Worm (Caenorhabditis elegans) whole organism, L4 larva: ENCODE data around the gene srd-42.

ENCODE experiments used
- F26F4.8 ChIP-seq: fragments of 200-800 bp; sonication (Bioruptor generic); conservative IDR thresholded peaks from 2 replicates; pipeline ENCODE4 v1.3.6; 2022; ENCODE audit warnings: missing genetic modification characterization, missing compliant biosample characterization
- F44E2.7 ChIP-seq: fragments of 200-800 bp; sonication (Bioruptor generic); IDR thresholded peaks from 2 replicates; pipeline ENCODE4 v2.1.2; 2022; ENCODE audit warnings: missing genetic modification characterization, missing compliant biosample characterization
- F49E8.2 ChIP-seq: sonication (generic microtip); optimal IDR thresholded peaks from 2 replicates; lab custom pipeline; 2016; ENCODE audit warnings: missing compliant biosample characterization, mild to moderate bottlenecking, missing genetic modification characterization, borderline replicate concordance
- Y105C5A.15 ChIP-seq: fragments of 200-800 bp; sonication (Bioruptor generic); IDR thresholded peaks from 2 replicates; pipeline ENCODE4 v1.3.6; 2022; ENCODE audit warnings: missing genetic modification characterization, missing compliant biosample characterization
- Y75B8A.6 ChIP-seq: fragments of 200-800 bp; sonication (Bioruptor generic); IDR thresholded peaks from 2 replicates; pipeline ENCODE4 v1.3.6; 2022; ENCODE audit warnings: missing genetic modification reagents, missing genetic modification characterization, missing compliant biosample characterization
- ZK546.5 ChIP-seq, 2 experiments: sonication (generic microtip); optimal IDR thresholded peaks; 2 replicates each; lab custom pipeline; 2017; ENCODE audit warnings: missing biosample characterization in 2 of 2, missing genetic modification characterization in 2 of 2
- aha-1 ChIP-seq: fragments of 150-350 bp; peaks from one replicate; lab custom pipeline; 2014; ENCODE audit warnings: missing biosample characterization, missing genetic modification characterization
- ama-1 ChIP-seq: fragments of 150-350 bp; optimal IDR thresholded peaks from 2 replicates; lab custom pipeline; 2014; ENCODE audit warnings: inconsistent platforms, mixed read lengths
- ceh-20 ChIP-seq: fragments of 200-800 bp; sonication (Bioruptor generic); IDR thresholded peaks from 2 replicates; pipeline ENCODE4 v1.3.6; 2022; ENCODE audit warnings: missing genetic modification reagents, missing genetic modification characterization, missing compliant biosample characterization
- ceh-44 ChIP-seq: fragments of 200-800 bp; sonication (Bioruptor generic); IDR thresholded peaks from 2 replicates; pipeline ENCODE4 v1.3.6; 2022; ENCODE audit warnings: missing genetic modification reagents, missing genetic modification characterization, missing compliant biosample characterization
- cey-2 ChIP-seq: sonication (generic microtip); optimal IDR thresholded peaks from 3 replicates; lab custom pipeline; 2017; ENCODE audit warnings: missing genetic modification characterization, mild to moderate bottlenecking, missing compliant biosample characterization, antibody characterized with exemption, borderline replicate concordance; ENCODE audit not compliant: insufficient read depth
- dmd-8 ChIP-seq: fragments of 200-800 bp; sonication (Bioruptor generic); IDR thresholded peaks from 2 replicates; pipeline ENCODE4 v1.3.6; 2022; ENCODE audit warnings: missing genetic modification characterization, missing compliant biosample characterization
- dpl-1 ChIP-seq: fragments of 150-350 bp; optimal IDR thresholded peaks from 2 replicates; lab custom pipeline; 2014; ENCODE audit warnings: missing biosample characterization, missing genetic modification reagents, missing genetic modification characterization
- egl-27 ChIP-seq: sonication (generic microtip); optimal IDR thresholded peaks from 3 replicates; lab custom pipeline; 2017; ENCODE audit warnings: missing biosample characterization, missing genetic modification reagents, missing genetic modification characterization
- egl-43 ChIP-seq: fragments of 200-800 bp; sonication (Bioruptor generic); IDR thresholded peaks from 2 replicates; pipeline ENCODE4 v1.3.6; 2022; ENCODE audit warnings: missing genetic modification reagents, missing genetic modification characterization, missing compliant biosample characterization
- fos-1 ChIP-seq: fragments of 150-350 bp; optimal IDR thresholded peaks from 2 replicates; lab custom pipeline; 2014; ENCODE audit warnings: missing biosample characterization, missing genetic modification characterization
- hlh-30 ChIP-seq: sonication (generic microtip); optimal IDR thresholded peaks from 2 replicates; lab custom pipeline; 2017; ENCODE audit warnings: antibody characterized with exemption, mild to moderate bottlenecking, missing genetic modification characterization, missing compliant biosample characterization; ENCODE audit not compliant: insufficient read depth
- hmg-1.1 ChIP-seq: fragments of 200-800 bp; sonication (Bioruptor generic); IDR thresholded peaks from 2 replicates; pipeline ENCODE4 v1.3.6; 2022; ENCODE audit warnings: missing genetic modification reagents, missing genetic modification characterization, missing compliant biosample characterization
- lim-7 ChIP-seq: fragments of 200-800 bp; sonication (Bioruptor generic); IDR thresholded peaks from 2 replicates; pipeline ENCODE4 v1.3.6; 2022; ENCODE audit warnings: missing genetic modification characterization, missing compliant biosample characterization
- lin-1 ChIP-seq: fragments of 200-800 bp; sonication (Bioruptor generic); IDR thresholded peaks from 2 replicates; pipeline ENCODE4 v1.3.6; 2022; ENCODE audit warnings: missing genetic modification reagents, missing genetic modification characterization, missing compliant biosample characterization
- lin-15B ChIP-seq: fragments of 150-350 bp; sonication (generic microtip); optimal IDR thresholded peaks from 3 replicates; lab custom pipeline; 2014; ENCODE audit warnings: missing biosample characterization, missing genetic modification characterization
- lin-38 ChIP-seq: fragments of 200-800 bp; sonication (Bioruptor generic); IDR thresholded peaks from 2 replicates; pipeline ENCODE4 v1.3.6; 2022; ENCODE audit warnings: missing genetic modification reagents, missing genetic modification characterization, missing compliant biosample characterization
- lin-39 ChIP-seq: fragments of 150-350 bp; optimal IDR thresholded peaks from 2 replicates; lab custom pipeline; 2014; ENCODE audit warnings: missing biosample characterization, missing genetic modification reagents, missing genetic modification characterization
- lir-3 ChIP-seq: sonication (generic microtip); optimal IDR thresholded peaks from 2 replicates; lab custom pipeline; 2016; ENCODE audit warnings: mild to moderate bottlenecking, missing genetic modification characterization, missing compliant biosample characterization
- madf-5 ChIP-seq, 2 experiments: fragments of 200-800 bp; sonication (Bioruptor generic); IDR thresholded peaks; 2 replicates each; pipeline ENCODE4 v1.3.6; 2022; ENCODE audit warnings: missing compliant biosample characterization in 2 of 2, missing genetic modification characterization in 2 of 2
- madf-9 ChIP-seq: fragments of 200-800 bp; sonication (Bioruptor generic); conservative IDR thresholded peaks from 2 replicates; pipeline ENCODE4 v1.3.6; 2022; ENCODE audit warnings: missing genetic modification reagents, missing genetic modification characterization, missing compliant biosample characterization
- mdl-1 ChIP-seq, 2 experiments: fragments of 150-350 bp in 1 of 2; sonication (generic microtip) in 1 of 2; optimal IDR thresholded peaks; 2 replicates each; lab custom pipeline; 2014 to 2017; ENCODE audit warnings: missing biosample characterization in 2 of 2, missing genetic modification characterization in 2 of 2
- mdt-29 ChIP-seq: fragments of 200-800 bp; sonication (Bioruptor generic); IDR thresholded peaks from 2 replicates; pipeline ENCODE4 v1.3.6; 2022; ENCODE audit warnings: missing genetic modification reagents, missing genetic modification characterization, missing compliant biosample characterization
- mep-1 ChIP-seq: fragments of 150-350 bp; sonication (generic microtip); optimal IDR thresholded peaks from 3 replicates; lab custom pipeline; 2014; ENCODE audit warnings: missing biosample characterization, missing genetic modification characterization
- mes-2 ChIP-seq: sonication (generic microtip); optimal IDR thresholded peaks from 2 replicates; lab custom pipeline; 2016; ENCODE audit warnings: missing genotype, mild to moderate bottlenecking, missing genetic modification characterization, missing compliant biosample characterization; ENCODE audit not compliant: poor library complexity, severe bottlenecking
- nhr-10 ChIP-seq: fragments of 150-350 bp; optimal IDR thresholded peaks from 2 replicates; lab custom pipeline; 2014; ENCODE audit warnings: missing biosample characterization, missing genetic modification characterization
- nhr-102 ChIP-seq: sonication (generic microtip); optimal IDR thresholded peaks from 2 replicates; lab custom pipeline; 2016; ENCODE audit warnings: mild to moderate bottlenecking, missing genetic modification characterization, moderate library complexity, missing compliant biosample characterization
- nhr-11 ChIP-seq: fragments of 150-350 bp; optimal IDR thresholded peaks from 2 replicates; lab custom pipeline; 2014; ENCODE audit warnings: missing biosample characterization, missing genetic modification characterization
- nhr-237 ChIP-seq: sonication (generic microtip); optimal IDR thresholded peaks from 2 replicates; lab custom pipeline; 2017; ENCODE audit warnings: missing biosample characterization, missing genetic modification characterization
- nhr-25 ChIP-seq: sonication (generic microtip); optimal IDR thresholded peaks from 2 replicates; lab custom pipeline; 2017; ENCODE audit warnings: missing genetic modification characterization, mild to moderate bottlenecking, missing compliant biosample characterization, antibody characterized with exemption, moderate library complexity, borderline replicate concordance; ENCODE audit not compliant: insufficient read depth
- nhr-28 ChIP-seq: fragments of 150-350 bp; optimal IDR thresholded peaks from 2 replicates; lab custom pipeline; 2014; ENCODE audit warnings: missing biosample characterization, missing genetic modification characterization
- nhr-48 ChIP-seq: sonication (generic microtip); optimal IDR thresholded peaks from 2 replicates; lab custom pipeline; 2016; ENCODE audit warnings: mild to moderate bottlenecking, missing genetic modification characterization, missing compliant biosample characterization
- nhr-76 ChIP-seq: fragments of 150-350 bp; optimal IDR thresholded peaks from 2 replicates; lab custom pipeline; 2014; ENCODE audit warnings: missing biosample characterization, missing genetic modification characterization
- pha-4 ChIP-seq, 2 experiments: fragments of 150-350 bp in 1 of 2; fragments of 200-800 bp in 1 of 2; sonication (Bioruptor generic) in 1 of 2; IDR thresholded peaks in 1 of 2; optimal IDR thresholded peaks in 1 of 2; 2 replicates each; pipeline versions ENCODE4 v1.3.6 to Lab custom; 2014 to 2022; ENCODE audit warnings: missing genetic modification characterization in 2 of 2, missing genetic modification reagents in 2 of 2, missing biosample characterization in 1 of 2, missing compliant biosample characterization in 1 of 2
- sdz-12 ChIP-seq: fragments of 200-800 bp; sonication (Bioruptor generic); optimal IDR thresholded peaks from 2 replicates; lab custom pipeline; 2018; ENCODE audit warnings: mild to moderate bottlenecking, missing genetic modification characterization, missing compliant biosample characterization
- skn-1 ChIP-seq: fragments of 150-350 bp; optimal IDR thresholded peaks from 2 replicates; lab custom pipeline; 2014; ENCODE audit warnings: missing biosample characterization, missing genetic modification characterization
- spr-1 ChIP-seq: sonication (generic microtip); optimal IDR thresholded peaks from 2 replicates; lab custom pipeline; 2016; ENCODE audit warnings: mild to moderate bottlenecking, missing genetic modification characterization, missing compliant biosample characterization
- spr-3 ChIP-seq: fragments of 200-800 bp; sonication (Bioruptor generic); optimal IDR thresholded peaks from 2 replicates; lab custom pipeline; 2018; ENCODE audit warnings: mild to moderate bottlenecking, missing genetic modification characterization, missing compliant biosample characterization
- tag-97 ChIP-seq: fragments of 200-800 bp; sonication (Bioruptor generic); IDR thresholded peaks from 2 replicates; pipeline ENCODE4 v1.3.6; 2022; ENCODE audit warnings: missing genetic modification characterization, missing compliant biosample characterization
- vab-7 ChIP-seq: fragments of 200-800 bp; sonication (Bioruptor generic); IDR thresholded peaks from 2 replicates; pipeline ENCODE4 v1.3.6; 2022; ENCODE audit warnings: missing genetic modification reagents, missing genetic modification characterization, missing compliant biosample characterization
- zag-1 ChIP-seq: fragments of 150-350 bp; optimal IDR thresholded peaks from 2 replicates; lab custom pipeline; 2014; ENCODE audit warnings: missing biosample characterization, missing genetic modification characterization
- zfp-3 ChIP-seq: fragments of 200-800 bp; sonication (Bioruptor generic); conservative IDR thresholded peaks from 2 replicates; pipeline ENCODE4 v1.3.6; 2022; ENCODE audit warnings: missing genetic modification reagents, missing genetic modification characterization, missing compliant biosample characterization
- zip-11 ChIP-seq: fragments of 200-800 bp; sonication (Bioruptor generic); IDR thresholded peaks from 2 replicates; pipeline ENCODE4 v1.3.6; 2022; ENCODE audit warnings: missing genetic modification characterization, missing compliant biosample characterization

Gene srd-42

ce11 chrX:13331386-13331785, 28.1 kb upstream of the srd-42 start, which contains the start of gene sir-2.3:
TSS of gene sir-2.3 (plus strand) at chrX:13331686.
- no peak for TF ChIP-seq fos-1
- TF ChIP-seq nhr-76 (tag; lab: Kevin White, UChicago): no peak
- TF ChIP-seq aha-1 (tag; lab: Kevin White, UChicago): peak; percentile 40

DNA sequence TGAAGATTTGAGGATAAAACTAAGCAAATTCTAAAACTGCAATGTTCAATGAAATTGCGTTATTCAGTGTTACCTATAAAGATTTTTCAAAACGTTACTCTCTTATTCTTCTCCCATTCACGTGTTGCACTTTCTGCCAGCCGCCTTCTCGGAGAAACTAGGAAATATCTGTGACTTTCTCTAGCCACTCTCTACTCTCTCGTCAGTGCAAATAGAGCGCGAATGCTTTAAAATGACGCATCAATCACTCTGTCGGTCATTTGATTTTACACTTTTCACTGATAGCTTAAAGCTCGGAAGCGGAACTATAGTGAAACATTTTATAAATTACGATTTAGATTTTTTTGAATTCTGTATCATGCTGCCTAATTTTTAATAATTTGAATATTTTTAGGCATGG, 25.6 kb upstream of the srd-42 start:
- TF ChIP-seq nhr-76 (tag; lab: Kevin White, UChicago) (no peak), F49E8.2 (tag; lab: Kevin White, UChicago) (no peak), ceh-20 (GFP tag; lab: Robert Waterston, UW) (peak; percentile 72), mdl-1 (tag; optimal IDR thresholded peaks at IDR 0.05; lab: Kevin White, UChicago) (peak; percentile 43 to 89), ceh-44 (GFP tag; lab: Robert Waterston, UW) (no peak), skn-1 (no peak), zip-11 (no peak), zfp-3 (GFP tag; lab: Robert Waterston, UW) (no peak), nhr-25 (tag; lab: Kevin White, UChicago) (no peak), lin-38 (GFP tag; lab: Robert Waterston, UW) (peak; percentile 81), hlh-30 (tag; lab: Kevin White, UChicago) (peak; percentile 96), nhr-102 (tag; lab: Kevin White, UChicago) (no peak), nhr-48 (tag; lab: Kevin White, UChicago) (peak; percentile 60), pha-4 (GFP tag; IDR thresholded peaks at IDR 0.05; lab: Robert Waterston, UW) (no peak), pha-4 (tag; optimal IDR thresholded peaks at IDR 0.05; lab: Kevin White, UChicago) (no peak), ama-1 (lab: Kevin White, UChicago) (no peak), mep-1 (tag; lab: Kevin White, UChicago) (peak; percentile 88), dpl-1 (GFP tag; lab: Kevin White, UChicago) (peak; percentile 45), lin-1 (GFP tag; lab: Robert Waterston, UW) (0 out of 2 replicates have a peak, but pooled peaks have one; percentile 52), madf-5 (GFP tag; IDR thresholded peaks at IDR 0.05; lab: Robert Waterston, UW) (no peak), Y75B8A.6 (GFP tag; lab: Robert Waterston, UW) (no peak), dmd-8 (GFP tag; lab: Robert Waterston, UW) (no peak), lin-15B (tag; lab: Kevin White, UChicago) (no peak), lim-7 (GFP tag; lab: Robert Waterston, UW) (no peak), cey-2 (tag; lab: Kevin White, UChicago) (no peak), F44E2.7 (GFP tag; lab: Robert Waterston, UW) (no peak), zag-1 (tag; lab: Kevin White, UChicago) (no peak), nhr-11 (peak; percentile 87), F26F4.8 (no peak), lir-3 (tag; lab: Kevin White, UChicago) (no peak), egl-43 (no peak), mes-2 (tag; lab: Kevin White, UChicago) (peak; percentile 69), madf-9 (GFP tag; lab: Robert Waterston, UW) (no peak), mdt-29 (no peak), spr-3 (no peak), nhr-237 (tag; lab: Kevin White, UChicago) (no peak), nhr-10 (tag; lab: Kevin White, UChicago) (peak; percentile 46), sdz-12 (GFP tag; lab: Kevin White, UChicago) (no peak), egl-27 (no peak), spr-1 (tag; lab: Kevin White, UChicago) (no peak), lin-39 (peak; percentile 37), nhr-28 (peak; percentile 92), tag-97 (GFP tag; lab: Robert Waterston, UW) (no peak), hmg-1.1 (GFP tag; lab: Robert Waterston, UW) (peak; percentile 39; the same call in 1 of the 2 replicates), Y105C5A.15 (GFP tag; lab: Robert Waterston, UW) (no peak), aha-1 (tag; lab: Kevin White, UChicago) (peak; percentile 49), vab-7 (no peak), ZK546.5 (tag; optimal IDR thresholded peaks at IDR 0.05; lab: Kevin White, UChicago) (no peak)
